Worm (Caenorhabditis elegans): ENCODE measurements around the gene atrn-1.
A peak's percentile ranks its signal among the peaks of the same experiment; 100 is the strongest.

- TF ChIP-seq ceh-16 (tag; optimal IDR thresholded peaks at IDR 0.05) (no peak), nhr-12 (tag; optimal IDR thresholded peaks at IDR 0.05) (no peak), unc-39 (tag; optimal IDR thresholded peaks at IDR 0.05) (no peak), ceh-82 (tag; optimal IDR thresholded peaks at IDR 0.05) (peak; percentile 7), ZK546.5 (tag; optimal IDR thresholded peaks at IDR 0.05) (no peak), fos-1 (tag; optimal IDR thresholded peaks at IDR 0.05) (peak; percentile 92)
Measured at ce11 chrX:14753514-14754076, 42.2 kb downstream of the atrn-1 start, which contains the start of gene sucl-1.

All from whole organism, L2 larva.